Fruit fly (Drosophila melanogaster): ENCODE results near the gene CG14562.

DNA sequence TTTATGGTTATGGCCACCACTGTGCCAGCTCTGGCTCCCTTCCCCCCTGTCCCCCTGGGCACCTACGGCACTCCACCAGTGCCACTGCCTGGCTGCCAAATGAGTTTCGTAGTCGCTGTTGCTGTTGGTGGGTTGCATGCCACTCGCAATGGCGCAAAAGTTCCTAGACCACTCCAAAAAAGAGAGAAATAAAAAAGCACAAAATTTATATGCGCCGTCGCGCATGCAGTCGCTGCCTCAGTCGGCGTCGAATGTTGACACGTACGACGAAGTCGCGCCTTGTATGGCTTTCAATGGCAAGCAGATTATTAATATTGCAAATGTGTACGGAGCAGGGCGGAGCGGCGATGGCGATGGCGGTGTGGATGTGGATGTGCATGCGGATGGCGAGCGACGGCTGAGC, 48.3 kb upstream of the CG14562 start:
- TF ChIP-seq usp (GFP tag; optimal IDR thresholded peaks at IDR 0.05) (no peak), pan (optimal IDR thresholded peaks at IDR 0.05) (no peak), Vsx2 (GFP tag; optimal IDR thresholded peaks at IDR 0.05; ENCODE audit: partially characterized antibody) (no peak), N (GFP tag; optimal IDR thresholded peaks at IDR 0.05) (no peak)

All from whole organism, wandering third instar larva.